Fruit fly (Drosophila melanogaster) whole organism, embryonic: Measurements from ENCODE around the gene mRpL28.

Source experiments
- Adf1 ChIP-seq: fragments of 200-800 bp; sonication (Bioruptor generic); IDR thresholded peaks from 2 replicates; pipeline ENCODE4 v1.3.6; 2022; ENCODE audit warnings: missing biosample characterization, missing genetic modification characterization
- B-H1 ChIP-seq: fragments of 200-800 bp; sonication (Bioruptor generic); IDR thresholded peaks from 3 replicates; pipeline ENCODE4 v1.3.6; 2022; ENCODE audit warnings: missing biosample characterization, missing genetic modification characterization
- Bdp1 ChIP-seq: fragments of 200-800 bp; sonication (Bioruptor generic); optimal IDR thresholded peaks from 3 replicates; lab custom pipeline; 2016; ENCODE audit warnings: missing biosample characterization, missing genetic modification characterization
- CG10267 ChIP-seq: fragments of 200-800 bp; sonication (Bioruptor generic); optimal IDR thresholded peaks from 2 replicates; lab custom pipeline; 2018; ENCODE audit warnings: missing biosample characterization, mild to moderate bottlenecking, missing genetic modification characterization, moderate library complexity
- CG10431 ChIP-seq: fragments of 200-800 bp; sonication (Bioruptor generic); optimal IDR thresholded peaks from 3 replicates; lab custom pipeline; 2018; ENCODE audit warnings: missing biosample characterization, mild to moderate bottlenecking, missing genetic modification characterization
- CG11085 ChIP-seq: fragments of 200-800 bp; sonication (Bioruptor generic); IDR thresholded peaks from 2 replicates; pipeline ENCODE4 v1.3.6; 2022; ENCODE audit warnings: missing biosample characterization, missing genetic modification characterization
- CG11560 ChIP-seq: fragments of 200-800 bp; sonication (Bioruptor generic); IDR thresholded peaks from 3 replicates; pipeline ENCODE4 v1.3.6; 2022; ENCODE audit warnings: missing biosample characterization, missing genetic modification characterization
- CG13287 ChIP-seq: fragments of 200-800 bp; sonication (Bioruptor generic); IDR thresholded peaks from 2 replicates; pipeline ENCODE4 v1.3.6; 2022; ENCODE audit warnings: missing biosample characterization, missing genetic modification characterization; ENCODE audit not compliant: partially characterized antibody
- CG14710 ChIP-seq: fragments of 200-800 bp; sonication (Bioruptor generic); optimal IDR thresholded peaks from 3 replicates; lab custom pipeline; 2019; ENCODE audit warnings: missing biosample characterization, mild to moderate bottlenecking, missing genetic modification characterization, moderate library complexity
- CG2712 ChIP-seq: fragments of 200-800 bp; optimal IDR thresholded peaks from 3 replicates; lab custom pipeline; 2019; ENCODE audit warnings: missing biosample characterization, mild to moderate bottlenecking, missing genetic modification characterization, moderate library complexity
- CG32532 ChIP-seq: fragments of 200-800 bp; sonication (Bioruptor generic); IDR thresholded peaks from 2 replicates; pipeline ENCODE4 v1.3.6; 2022; ENCODE audit warnings: missing biosample characterization, missing genetic modification characterization
- CG34224 ChIP-seq: fragments of 200-800 bp; sonication (Bioruptor generic); IDR thresholded peaks from 3 replicates; pipeline ENCODE4 v1.3.6; 2022; ENCODE audit warnings: missing biosample characterization, missing genetic modification characterization; ENCODE audit not compliant: partially characterized antibody
- CG4617 ChIP-seq: fragments of 200-800 bp; sonication (Bioruptor generic); optimal IDR thresholded peaks from 3 replicates; lab custom pipeline; 2016; ENCODE audit warnings: missing biosample characterization, missing genetic modification characterization, borderline replicate concordance
- CG6683 ChIP-seq: fragments of 200-800 bp; sonication (Bioruptor generic); optimal IDR thresholded peaks from 2 replicates; lab custom pipeline; 2017; ENCODE audit warnings: missing biosample characterization, mild to moderate bottlenecking, missing genetic modification characterization, missing genetic modification reagents
- CG7745 ChIP-seq: fragments of 200-800 bp; sonication (Bioruptor generic); optimal IDR thresholded peaks from 2 replicates; lab custom pipeline; 2018; ENCODE audit warnings: missing biosample characterization, mild to moderate bottlenecking, missing genetic modification characterization, moderate library complexity
- CG8388 ChIP-seq: fragments of 200-800 bp; sonication (Bioruptor generic); optimal IDR thresholded peaks from 2 replicates; lab custom pipeline; 2019; ENCODE audit warnings: missing biosample characterization, mild to moderate bottlenecking, missing genetic modification characterization, moderate library complexity
- CG9797 ChIP-seq: fragments of 200-800 bp; sonication (Bioruptor generic); optimal IDR thresholded peaks from 3 replicates; lab custom pipeline; 2018; ENCODE audit warnings: missing biosample characterization, mild to moderate bottlenecking, missing genetic modification characterization
- CTCF ChIP-seq: fragments of 200-800 bp; sonication (Bioruptor generic); optimal IDR thresholded peaks from 2 replicates; lab custom pipeline; 2017; ENCODE audit warnings: missing biosample characterization, mild to moderate bottlenecking, missing genetic modification characterization, moderate library complexity
- CoRest ChIP-seq: fragments of 200-800 bp; sonication (Bioruptor generic); optimal IDR thresholded peaks from 3 replicates; lab custom pipeline; 2018; ENCODE audit warnings: missing biosample characterization, mild to moderate bottlenecking, missing genetic modification characterization, moderate library complexity
- Dip3 ChIP-seq: fragments of 200-800 bp; sonication (Bioruptor generic); optimal IDR thresholded peaks from 3 replicates; lab custom pipeline; 2016; ENCODE audit warnings: missing biosample characterization, missing genetic modification characterization
- Dll ChIP-seq: fragments of 200-800 bp; sonication (Bioruptor generic); IDR thresholded peaks from 4 replicates; pipeline ENCODE4 v1.3.6; 2022; ENCODE audit warnings: missing biosample characterization, missing genetic modification characterization; ENCODE audit not compliant: partially characterized antibody
- E2f1 ChIP-seq: fragments of 200-800 bp; sonication (Bioruptor generic); IDR thresholded peaks from 2 replicates; pipeline ENCODE4 v1.3.6; 2022; ENCODE audit warnings: missing biosample characterization, missing genetic modification characterization
- E2f2 ChIP-seq: fragments of 200-800 bp; sonication (Bioruptor generic); IDR thresholded peaks from 2 replicates; pipeline ENCODE4 v1.3.6; 2022; ENCODE audit warnings: missing biosample characterization, missing genetic modification characterization
- Eip74EF ChIP-seq, 2 experiments: fragments of 200-800 bp in 1 of 2; fragments of >200 bp in 1 of 2; sonication (Bioruptor generic) in 1 of 2; optimal IDR thresholded peaks; 2 replicates each; lab custom pipeline; 2017 to 2019; ENCODE audit warnings: missing biosample characterization in 2 of 2, missing genetic modification characterization in 2 of 2, mild to moderate bottlenecking in 1 of 2, moderate library complexity in 1 of 2
- Ets97D ChIP-seq: fragments of 200-800 bp; sonication (Bioruptor generic); optimal IDR thresholded peaks from 3 replicates; lab custom pipeline; 2016; ENCODE audit warnings: missing biosample characterization, missing genetic modification characterization
- Gug ChIP-seq: fragments of 200-800 bp; sonication (Bioruptor generic); IDR thresholded peaks from 4 replicates; pipeline ENCODE4 v1.3.6; 2022; ENCODE audit warnings: missing biosample characterization, missing genetic modification characterization
- HmgZ ChIP-seq: fragments of 200-800 bp; sonication (Bioruptor generic); optimal IDR thresholded peaks from 2 replicates; lab custom pipeline; 2018; ENCODE audit warnings: missing biosample characterization, mild to moderate bottlenecking, missing genetic modification characterization
- Med ChIP-seq: fragments of 200-800 bp; sonication (Bioruptor generic); peaks from one replicate; lab custom pipeline; 2016; ENCODE audit warnings: missing biosample characterization, missing genetic modification characterization, mild to moderate bottlenecking, inconsistent platforms, moderate library complexity
- Sry-β ChIP-seq: fragments of 200-800 bp; sonication (Bioruptor generic); optimal IDR thresholded peaks from 2 replicates; lab custom pipeline; 2018; ENCODE audit warnings: missing biosample characterization, mild to moderate bottlenecking, missing genetic modification characterization, moderate library complexity
- ap ChIP-seq: fragments of 200-800 bp; sonication (Bioruptor generic); IDR thresholded peaks from 2 replicates; pipeline ENCODE4 v1.3.6; 2022; ENCODE audit warnings: missing biosample characterization, missing genetic modification characterization
- ara ChIP-seq: fragments of 200-800 bp; sonication (Bioruptor generic); IDR thresholded peaks from 2 replicates; pipeline ENCODE4 v1.3.6; 2022; ENCODE audit warnings: missing biosample characterization, missing genetic modification characterization
- danr ChIP-seq: fragments of 200-800 bp; sonication (Bioruptor generic); IDR thresholded peaks from 2 replicates; pipeline ENCODE4 v1.3.6; 2022; ENCODE audit warnings: missing biosample characterization, missing genetic modification characterization
- dmrt99B ChIP-seq: fragments of 200-800 bp; sonication (Bioruptor generic); optimal IDR thresholded peaks from 2 replicates; lab custom pipeline; 2018; ENCODE audit warnings: missing biosample characterization, mild to moderate bottlenecking, missing genetic modification characterization, moderate library complexity
- fd3F ChIP-seq: fragments of 200-800 bp; sonication (Bioruptor generic); optimal IDR thresholded peaks from 2 replicates; lab custom pipeline; 2018; ENCODE audit warnings: missing biosample characterization, mild to moderate bottlenecking, missing genetic modification characterization, moderate library complexity
- gfzf ChIP-seq: fragments of 200-800 bp; sonication (Bioruptor generic); optimal IDR thresholded peaks from 2 replicates; lab custom pipeline; 2016; ENCODE audit warnings: missing biosample characterization, mild to moderate bottlenecking, missing genetic modification characterization, moderate library complexity
- gro ChIP-seq: fragments of 200-800 bp; sonication (Bioruptor generic); optimal IDR thresholded peaks from 2 replicates; lab custom pipeline; 2016; ENCODE audit warnings: missing biosample characterization, missing genetic modification characterization
- hkb ChIP-seq, 2 experiments: fragments of 200-800 bp in 1 of 2; fragments of >200 bp in 1 of 2; sonication (Bioruptor generic) in 1 of 2; IDR thresholded peaks in 1 of 2; optimal IDR thresholded peaks in 1 of 2; 2 replicates each; pipeline versions ENCODE4 v1.3.6 to Lab custom; 2017 to 2022; ENCODE audit warnings: missing biosample characterization in 1 of 2, missing genetic modification characterization in 1 of 2
- pan ChIP-seq, 4 experiments: fragments of >200 bp in 3 of 4; fragments of 200-800 bp in 1 of 4; sonication (Bioruptor generic) in 1 of 4; optimal IDR thresholded peaks in 3 of 4; IDR thresholded peaks in 1 of 4; 2 replicates each; pipeline versions ENCODE4 v1.3.6 to Lab custom; 2017 to 2022; ENCODE audit warnings: missing biosample characterization in 2 of 4, missing genetic modification characterization in 2 of 4, mixed read lengths in 1 of 4
- pfk ChIP-seq: fragments of 200-800 bp; sonication (Bioruptor generic); optimal IDR thresholded peaks from 2 replicates; lab custom pipeline; 2018; ENCODE audit warnings: missing biosample characterization, mild to moderate bottlenecking, missing genetic modification characterization, moderate library complexity
- prd ChIP-seq, 3 experiments: fragments of >200 bp in 2 of 3; fragments of 200-800 bp in 1 of 3; sonication (Bioruptor generic) in 1 of 3; optimal IDR thresholded peaks in 2 of 3; IDR thresholded peaks in 1 of 3; 2 replicates in 2 of 3; 3 replicates in 1 of 3; pipeline versions ENCODE4 v1.3.6 to Lab custom; 2017 to 2022; ENCODE audit warnings: missing biosample characterization in 1 of 3, missing genetic modification characterization in 1 of 3
- sd ChIP-seq: fragments of 200-800 bp; sonication (Bioruptor generic); optimal IDR thresholded peaks from 3 replicates; lab custom pipeline; 2018; ENCODE audit warnings: missing biosample characterization, mild to moderate bottlenecking, missing genetic modification characterization, moderate library complexity
- seq ChIP-seq: fragments of 200-800 bp; sonication (Bioruptor generic); IDR thresholded peaks from 2 replicates; pipeline ENCODE4 v1.3.6; 2022; ENCODE audit warnings: missing biosample characterization, missing genetic modification characterization
- sqz ChIP-seq: fragments of 200-800 bp; sonication (Bioruptor generic); optimal IDR thresholded peaks from 3 replicates; lab custom pipeline; 2018; ENCODE audit warnings: missing biosample characterization, mild to moderate bottlenecking, missing genetic modification characterization
- tin ChIP-seq: fragments of 200-800 bp; sonication (Bioruptor generic); optimal IDR thresholded peaks from 3 replicates; lab custom pipeline; 2016; ENCODE audit warnings: missing biosample characterization, missing genetic modification characterization
- unpg ChIP-seq: fragments of 200-800 bp; sonication (Bioruptor generic); optimal IDR thresholded peaks from 3 replicates; lab custom pipeline; 2018; ENCODE audit warnings: missing biosample characterization, mild to moderate bottlenecking, missing genetic modification characterization, moderate library complexity
- wdn ChIP-seq: fragments of 200-800 bp; sonication (Bioruptor generic); IDR thresholded peaks from 2 replicates; pipeline ENCODE4 v1.3.6; 2022; ENCODE audit warnings: missing biosample characterization, missing genetic modification characterization
- z ChIP-seq: fragments of 200-800 bp; sonication (Bioruptor generic); IDR thresholded peaks from 3 replicates; pipeline ENCODE4 v1.3.6; 2022; ENCODE audit warnings: missing biosample characterization, missing genetic modification characterization

mRpL28 gene

dm6 chr2L:4973731-4974415 lies at the start of gene mRpL28:
Gene mRpL28 (plus strand): TSS chr2L:4973976.
- TF ChIP-seq CG11085 (GFP tag; lab: Robert Waterston, UW) (no peak), CG8388 (GFP tag; lab: Kevin White, UChicago) (no peak), Adf1 (no peak; the same call in 1 of the 2 replicates), ara (GFP tag; lab: Robert Waterston, UW) (no peak), Med (peak; percentile 63), CG6683 (GFP tag; lab: Kevin White, UChicago) (peak; percentile 20), CG4617 (GFP tag; lab: Kevin White, UChicago) (peak; percentile 54), Dip3 (GFP tag; lab: Kevin White, UChicago) (peak; percentile 26), z (GFP tag; lab: Robert Waterston, UW) (no peak), prd (optimal IDR thresholded peaks at IDR 0.05; lab: Kevin White, UChicago) (no peak), prd (GFP tag; IDR thresholded peaks at IDR 0.05; lab: Robert Waterston, UW) (0 out of 3 replicates have a peak, but pooled peaks have one; percentile 26), hkb (optimal IDR thresholded peaks at IDR 0.05; lab: Kevin White, UChicago) (no peak), hkb (GFP tag; IDR thresholded peaks at IDR 0.05; lab: Robert Waterston, UW) (no peak), sqz (GFP tag; lab: Kevin White, UChicago) (no peak), CoRest (tag; lab: Kevin White, UChicago) (peak; percentile 26), unpg (GFP tag; lab: Kevin White, UChicago) (peak; percentile 20), danr (GFP tag; lab: Robert Waterston, UW) (no peak), Dll (GFP tag; lab: Robert Waterston, UW) (peak; percentile 46; the same call in 1 of the 4 replicates), dmrt99B (tag; lab: Kevin White, UChicago) (no peak), HmgZ (tag; lab: Kevin White, UChicago) (peak; percentile 57), CG11560 (tag; lab: Robert Waterston, UW) (no peak), Bdp1 (GFP tag; lab: Kevin White, UChicago) (no peak), B-H1 (GFP tag; lab: Robert Waterston, UW) (no peak), CG2712 (tag; lab: Kevin White, UChicago) (peak; percentile 41), pan (optimal IDR thresholded peaks at IDR 0.05; lab: Kevin White, UChicago) (no peak), pan (GFP tag; optimal IDR thresholded peaks at IDR 0.05 in 1 of 2, IDR thresholded peaks at IDR 0.05 in 1 of 2) (no peak), gfzf (peak; percentile 13), CG32532 (GFP tag; lab: Robert Waterston, UW) (peak; percentile 15; the same call in 1 of the 2 replicates), CG14710 (tag; lab: Kevin White, UChicago) (peak; percentile 31), E2f1 (GFP tag; lab: Robert Waterston, UW) (no peak), CG10431 (GFP tag; lab: Kevin White, UChicago) (peak; percentile 1), Ets97D (peak; percentile 30), Sry-β (GFP tag; lab: Kevin White, UChicago) (peak; percentile 10), Gug (GFP tag; lab: Robert Waterston, UW) (no peak), pfk (no peak), tin (GFP tag; lab: Kevin White, UChicago) (no peak), CG13287 (GFP tag; lab: Robert Waterston, UW) (peak; percentile 72; the same call in 1 of the 2 replicates), fd3F (no peak), gro (GFP tag; lab: Kevin White, UChicago) (no peak), Eip74EF (GFP tag; optimal IDR thresholded peaks at IDR 0.05; lab: Kevin White, UChicago) (peak in 1 of 2 experiments; percentile 38), sd (tag; lab: Kevin White, UChicago) (no peak), CG34224 (GFP tag; lab: Robert Waterston, UW) (peak; percentile 71), ap (GFP tag; lab: Robert Waterston, UW) (no peak), CG10267 (tag; lab: Kevin White, UChicago) (peak; percentile 29), wdn (no peak), CG7745 (tag; lab: Kevin White, UChicago) (no peak), CTCF (peak; percentile 3), E2f2 (GFP tag; lab: Robert Waterston, UW) (0 out of 2 replicates have a peak, but pooled peaks have one; percentile 7), seq (GFP tag; lab: Robert Waterston, UW) (no peak), CG9797 (GFP tag; lab: Kevin White, UChicago) (peak; percentile 21)
